Worm (Caenorhabditis elegans) whole organism, L2 larva: ENCODE data around the gene T10B9.9.

Experiments used
- R02D3.7 ChIP-seq: fragments of 150-350 bp; optimal IDR thresholded peaks from 2 replicates; lab custom pipeline; 2014; ENCODE audit warnings: missing biosample characterization, missing genetic modification characterization
- aly-2 ChIP-seq: fragments of 150-350 bp; optimal IDR thresholded peaks from 2 replicates; lab custom pipeline; 2014; ENCODE audit warnings: missing biosample characterization, missing genetic modification characterization
- gmeb-1 ChIP-seq: fragments of 150-350 bp; optimal IDR thresholded peaks from 2 replicates; lab custom pipeline; 2014; ENCODE audit warnings: missing biosample characterization, missing genetic modification characterization
- nhr-11 ChIP-seq: fragments of 150-350 bp; optimal IDR thresholded peaks from 2 replicates; lab custom pipeline; 2014; ENCODE audit warnings: missing biosample characterization, missing genetic modification characterization
- nhr-6 ChIP-seq: fragments of 150-350 bp; optimal IDR thresholded peaks from 2 replicates; lab custom pipeline; 2014; ENCODE audit warnings: missing biosample characterization, missing genetic modification characterization
- unc-39 ChIP-seq: fragments of 150-350 bp; optimal IDR thresholded peaks from 2 replicates; lab custom pipeline; 2014; ENCODE audit warnings: missing biosample characterization, missing genetic modification characterization
- ztf-4 ChIP-seq: fragments of 150-350 bp; optimal IDR thresholded peaks from 2 replicates; lab custom pipeline; 2014; ENCODE audit warnings: missing biosample characterization, missing genetic modification characterization

ce11 chrII:9793197-9793596 is 17.5 kb upstream of the T10B9.9 start, which contains the start of gene cyp-13A3:
- TF ChIP-seq nhr-11 (tag; lab: Kevin White, UChicago) = no peak
- TF ChIP-seq aly-2 = no peak
- TF ChIP-seq ztf-4 (tag; lab: Kevin White, UChicago) = no peak
- no peak for TF ChIP-seq unc-39
- TF ChIP-seq nhr-6 (tag; lab: Kevin White, UChicago) = no peak
- no peak for TF ChIP-seq R02D3.7
- TF ChIP-seq gmeb-1 (tag; lab: Kevin White, UChicago) = no peak
